Fruit fly (Drosophila melanogaster): ENCODE results near the gene CG7600.

- no peak for TF ChIP-seq CG12605 (GFP tag; IDR thresholded peaks at IDR 0.05)
- TF ChIP-seq CG34367 (tag; optimal IDR thresholded peaks at IDR 0.05), result no peak
- no peak for TF ChIP-seq EcR (GFP tag; optimal IDR thresholded peaks at IDR 0.05)
- TF ChIP-seq CG17806 (tag; optimal IDR thresholded peaks at IDR 0.05), result no peak
- no peak for TF ChIP-seq CG32121 (GFP tag; IDR thresholded peaks at IDR 0.05)
- TF ChIP-seq Ets98B (GFP tag; IDR thresholded peaks at IDR 0.05), result no peak
- no peak for TF ChIP-seq rn (GFP tag; IDR thresholded peaks at IDR 0.05)
- no peak for TF ChIP-seq CG14655 (GFP tag; optimal IDR thresholded peaks at IDR 0.05)
- TF ChIP-seq CG8301 (tag; optimal IDR thresholded peaks at IDR 0.05), result no peak
- no peak for TF ChIP-seq Snoo (tag; optimal IDR thresholded peaks at IDR 0.05)
- no peak for TF ChIP-seq CG8159 (tag; optimal IDR thresholded peaks at IDR 0.05)
- no peak for TF ChIP-seq fd96Ca (GFP tag; IDR thresholded peaks at IDR 0.05)
Observed at dm6 chr3L:11252424-11253118, 42.0 kb downstream of the CG7600 start.

Measured in whole organism, pupa.